Fruit fly (Drosophila melanogaster): Measurements from ENCODE around the gene Rab1.

DNA sequence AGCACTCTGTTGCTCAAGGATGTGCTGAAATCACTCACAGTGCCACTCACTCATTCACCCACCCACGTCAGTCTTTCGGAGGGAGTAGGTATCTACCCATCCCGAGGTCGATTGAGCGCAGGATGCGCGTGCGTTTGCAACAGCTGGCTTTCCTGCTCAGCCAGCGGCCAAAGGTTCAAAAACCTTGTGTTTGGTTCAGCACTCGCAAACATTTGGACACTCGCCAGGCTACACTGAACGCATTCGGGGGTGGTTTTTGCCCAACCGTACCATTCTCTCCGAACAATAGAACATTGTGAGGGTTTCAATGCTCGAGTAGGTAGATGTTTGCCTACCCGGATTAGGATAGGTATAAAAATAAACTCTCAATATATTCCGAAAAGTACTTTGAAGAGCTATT lies 26.1 kb upstream of the Rab1 start:
- no peak for TF ChIP-seq CG7101 (tag; optimal IDR thresholded peaks at IDR 0.05)
- TF ChIP-seq bab1 (GFP tag; optimal IDR thresholded peaks at IDR 0.05): no peak
- no peak for TF ChIP-seq CG5204 (GFP tag; optimal IDR thresholded peaks at IDR 0.05)
- TF ChIP-seq tj (GFP tag; optimal IDR thresholded peaks at IDR 0.05): no peak
- TF ChIP-seq CG1620 (GFP tag; optimal IDR thresholded peaks at IDR 0.05): no peak
- TF ChIP-seq CG7045 (GFP tag; optimal IDR thresholded peaks at IDR 0.05): peak; percentile 31
- peak; percentile 2 for TF ChIP-seq Clk (GFP tag; optimal IDR thresholded peaks at IDR 0.05)
- no peak for TF ChIP-seq kay (GFP tag; ENCODE audit: borderline replicate concordance)
- no peak for TF ChIP-seq Hr96 (GFP tag; optimal IDR thresholded peaks at IDR 0.05)
- no peak for TF ChIP-seq Crg-1 (GFP tag; optimal IDR thresholded peaks at IDR 0.05)
- TF ChIP-seq cic (GFP tag; optimal IDR thresholded peaks at IDR 0.05): no peak
